Worm (Caenorhabditis elegans): ENCODE results near the gene avr-15.
"Not testable (repeated sequence)": the region's sequence is repeated elsewhere in the genome, so short reads cannot be mapped to it uniquely, and the experiment has no call there.

- not testable (repeated sequence) for TF ChIP-seq ZK337.2 (GFP tag; IDR thresholded peaks at IDR 0.05); egl-27 (tag; optimal IDR thresholded peaks at IDR 0.05); fkh-10 (GFP tag; optimal IDR thresholded peaks at IDR 0.05)
These were observed 2.0 kb downstream of the avr-15 start for ce11 chrV:13509504-13509903.
